Worm (Caenorhabditis elegans) whole organism, late embryonic: Measurements from ENCODE around the gene idhg-1.

Source experiments
- K09A11.1 ChIP-seq: sonication (generic microtip); optimal IDR thresholded peaks from 2 replicates; lab custom pipeline; 2017; ENCODE audit warnings: antibody characterized with exemption, mild to moderate bottlenecking, missing genetic modification characterization, missing compliant biosample characterization; ENCODE audit not compliant: insufficient read depth
- ama-1 ChIP-seq: fragments of 150-350 bp; optimal IDR thresholded peaks from 2 replicates; lab custom pipeline; 2014
- dmd-4 ChIP-seq: sonication (generic microtip); optimal IDR thresholded peaks from 2 replicates; lab custom pipeline; 2016; ENCODE audit warnings: borderline replicate concordance, missing genetic modification characterization, missing compliant biosample characterization
- fax-1 ChIP-seq: sonication (generic microtip); optimal IDR thresholded peaks from 2 replicates; lab custom pipeline; 2016; ENCODE audit warnings: missing genotype, missing genetic modification characterization, missing compliant biosample characterization
- nfya-1 ChIP-seq: sonication (generic microtip); optimal IDR thresholded peaks from 2 replicates; lab custom pipeline; 2017; ENCODE audit warnings: missing genetic modification characterization, mild to moderate bottlenecking, missing compliant biosample characterization, antibody characterized with exemption, moderate library complexity
- nhr-11 ChIP-seq: fragments of 150-350 bp; optimal IDR thresholded peaks from 2 replicates; lab custom pipeline; 2014; ENCODE audit warnings: missing biosample characterization, missing genetic modification characterization
- ref-2 ChIP-seq: sonication (generic microtip); optimal IDR thresholded peaks from 2 replicates; lab custom pipeline; 2016; ENCODE audit warnings: missing genetic modification characterization, missing compliant biosample characterization
- tbx-2 ChIP-seq: sonication (generic microtip); optimal IDR thresholded peaks from 2 replicates; lab custom pipeline; 2016; ENCODE audit warnings: missing genetic modification characterization, missing compliant biosample characterization

ce11 chrIII:4593098-4593697 is 24.6 kb downstream of the idhg-1 start, which contains the start of gene erh-2:
- TF ChIP-seq tbx-2 (tag; lab: Kevin White, UChicago) (no peak), nhr-11 (no peak), K09A11.1 (no peak), dmd-4 (tag; lab: Kevin White, UChicago) (no peak), ama-1 (lab: Kevin White, UChicago) (no peak), nfya-1 (tag; lab: Kevin White, UChicago) (no peak), fax-1 (tag; lab: Kevin White, UChicago) (no peak), ref-2 (tag; lab: Kevin White, UChicago) (no peak)
